Worm (Caenorhabditis elegans): ENCODE results near the gene srh-44.

- TF ChIP-seq unc-130 (GFP tag; optimal IDR thresholded peaks at IDR 0.05) = no peak
- no peak for TF ChIP-seq F37D6.2 (tag; optimal IDR thresholded peaks at IDR 0.05)
- TF ChIP-seq lir-3 (tag; optimal IDR thresholded peaks at IDR 0.05) = no peak
- no peak for TF ChIP-seq ctbp-1 (GFP tag; IDR thresholded peaks at IDR 0.05)
- no peak for TF ChIP-seq aly-2 (tag; optimal IDR thresholded peaks at IDR 0.05)
- TF ChIP-seq ama-1 (optimal IDR thresholded peaks at IDR 0.05) = no peak
- no peak for TF ChIP-seq ztf-11 (tag; optimal IDR thresholded peaks at IDR 0.05)
- TF ChIP-seq lin-13 (GFP tag; optimal IDR thresholded peaks at IDR 0.05) = no peak
- peak; percentile 46 for TF ChIP-seq pqm-1 (tag; optimal IDR thresholded peaks at IDR 0.05)
- TF ChIP-seq egl-27 (tag; optimal IDR thresholded peaks at IDR 0.05) = no peak
- no peak for TF ChIP-seq daf-8 (GFP tag; IDR thresholded peaks at IDR 0.05)
- no peak for TF ChIP-seq nhr-25 (tag; optimal IDR thresholded peaks at IDR 0.05; ENCODE audit: borderline replicate concordance, insufficient read depth)
- no peak for TF ChIP-seq fkh-10 (GFP tag; optimal IDR thresholded peaks at IDR 0.05)
Measured at ce11 chrII:11500198-11500597, 14.7 kb upstream of the srh-44 start, which contains the start of gene B0334.20.
